Worm (Caenorhabditis elegans) whole organism, L4 larva: ENCODE measurements around the gene smc-4.

Experiments
- F44E2.7 ChIP-seq: fragments of 200-800 bp; sonication (Bioruptor generic); IDR thresholded peaks from 2 replicates; pipeline ENCODE4 v2.1.2; 2022; ENCODE audit warnings: missing genetic modification characterization, missing compliant biosample characterization
- fos-1 ChIP-seq: fragments of 150-350 bp; optimal IDR thresholded peaks from 2 replicates; lab custom pipeline; 2014; ENCODE audit warnings: missing biosample characterization, missing genetic modification characterization
- mdt-29 ChIP-seq: fragments of 200-800 bp; sonication (Bioruptor generic); IDR thresholded peaks from 2 replicates; pipeline ENCODE4 v1.3.6; 2022; ENCODE audit warnings: missing genetic modification reagents, missing genetic modification characterization, missing compliant biosample characterization
- pha-4 ChIP-seq, 2 experiments: fragments of 150-350 bp in 1 of 2; fragments of 200-800 bp in 1 of 2; sonication (Bioruptor generic) in 1 of 2; IDR thresholded peaks in 1 of 2; optimal IDR thresholded peaks in 1 of 2; 2 replicates each; pipeline versions ENCODE4 v1.3.6 to Lab custom; 2014 to 2022; ENCODE audit warnings: missing genetic modification characterization in 2 of 2, missing genetic modification reagents in 2 of 2, missing biosample characterization in 1 of 2, missing compliant biosample characterization in 1 of 2

- TF ChIP-seq mdt-29 (GFP tag; lab: Robert Waterston, UW) = no peak
- TF ChIP-seq fos-1 = no peak
- no peak for TF ChIP-seq F44E2.7
- TF ChIP-seq pha-4 (GFP tag; IDR thresholded peaks at IDR 0.05; lab: Robert Waterston, UW) = no peak
- no peak for TF ChIP-seq pha-4 (tag; optimal IDR thresholded peaks at IDR 0.05; lab: Kevin White, UChicago)
Measured at ce11 chrIII:4553316-4553715, 34.0 kb upstream of the smc-4 start, which contains the start of gene imph-1.
